Worm (Caenorhabditis elegans): ENCODE results near the gene D1014.2.

D1014.2 gene

ce11 chrV:8183384-8183783, 39.7 kb downstream of the D1014.2 start, which contains the start of gene srp-8:
Gene srp-8 (plus strand): TSS chrV:8183684.
- no peak for TF ChIP-seq sox-4 (tag; optimal IDR thresholded peaks at IDR 0.05)
- no peak for TF ChIP-seq ceh-90 (tag; optimal IDR thresholded peaks at IDR 0.05)
- TF ChIP-seq unc-98 (GFP tag; IDR thresholded peaks at IDR 0.05) = no peak
- TF ChIP-seq lin-15B (tag; optimal IDR thresholded peaks at IDR 0.05) = no peak
- TF ChIP-seq unc-62 (GFP tag; optimal IDR thresholded peaks at IDR 0.05) = no peak
- TF ChIP-seq rnt-1 (tag; optimal IDR thresholded peaks at IDR 0.05) = no peak
- TF ChIP-seq nhr-84 (tag; optimal IDR thresholded peaks at IDR 0.05) = no peak
- TF ChIP-seq F16B12.6 (tag; optimal IDR thresholded peaks at IDR 0.05) = no peak

- TF ChIP-seq efl-1 (optimal IDR thresholded peaks at IDR 0.05) (no peak), efl-1 (GFP tag; optimal IDR thresholded peaks at IDR 0.05 in 1 of 2) (no peak), unc-30 (tag; optimal IDR thresholded peaks at IDR 0.05) (no peak), zip-4 (GFP tag; optimal IDR thresholded peaks at IDR 0.05) (no peak), pax-3 (tag; optimal IDR thresholded peaks at IDR 0.05) (no peak), vab-15 (tag; optimal IDR thresholded peaks at IDR 0.05) (no peak), mdl-1 (tag; optimal IDR thresholded peaks at IDR 0.05) (no peak), mep-1 (tag; optimal IDR thresholded peaks at IDR 0.05) (no peak), nhr-85 (tag) (no peak), aly-2 (tag; optimal IDR thresholded peaks at IDR 0.05) (no peak), ceh-88 (GFP tag; IDR thresholded peaks at IDR 0.05) (no peak), Y116A8C.19 (tag; optimal IDR thresholded peaks at IDR 0.05; ENCODE audit: borderline replicate concordance) (no peak), pqm-1 (tag; optimal IDR thresholded peaks at IDR 0.05) (no peak), lsy-2 (tag; optimal IDR thresholded peaks at IDR 0.05) (no peak), egl-27 (tag; optimal IDR thresholded peaks at IDR 0.05) (no peak), snpc-4 (tag; optimal IDR thresholded peaks at IDR 0.05) (no peak), hlh-17 (GFP tag; optimal IDR thresholded peaks at IDR 0.05; ENCODE audit: borderline replicate concordance) (no peak), lin-39 (tag; optimal IDR thresholded peaks at IDR 0.05) (no peak), sup-37 (GFP tag; optimal IDR thresholded peaks at IDR 0.05) (no peak), hpl-2 (GFP tag; optimal IDR thresholded peaks at IDR 0.05) (no peak)
Measured at ce11 chrV:8185737-8186136, 42.0 kb downstream of the D1014.2 start, which contains the start of gene F20D6.2. Gene F20D6.2 (plus strand): TSS chrV:8186037.

- TF ChIP-seq ceh-82 (tag; optimal IDR thresholded peaks at IDR 0.05) (no peak), pqm-1 (tag; optimal IDR thresholded peaks at IDR 0.05) (no peak), snpc-4 (tag; optimal IDR thresholded peaks at IDR 0.05) (no peak), C34B4.2 (tag; optimal IDR thresholded peaks at IDR 0.05) (no peak), nhr-85 (tag) (no peak), ceh-63 (GFP tag; optimal IDR thresholded peaks at IDR 0.05) (no peak), sptf-1 (tag; optimal IDR thresholded peaks at IDR 0.05) (no peak), F16B12.6 (tag; optimal IDR thresholded peaks at IDR 0.05) (no peak), nhr-71 (tag; optimal IDR thresholded peaks at IDR 0.05) (no peak), dpl-1 (GFP tag; optimal IDR thresholded peaks at IDR 0.05) (no peak), pag-3 (tag; optimal IDR thresholded peaks at IDR 0.05; ENCODE audit: borderline replicate concordance, insufficient read depth) (no peak), efl-1 (optimal IDR thresholded peaks at IDR 0.05) (no peak), efl-1 (GFP tag; optimal IDR thresholded peaks at IDR 0.05 in 1 of 2) (no peak), rnt-1 (tag; optimal IDR thresholded peaks at IDR 0.05) (no peak), lir-3 (tag; optimal IDR thresholded peaks at IDR 0.05; ENCODE audit: poor library complexity) (no peak), vab-15 (tag; optimal IDR thresholded peaks at IDR 0.05) (no peak), unc-30 (tag; optimal IDR thresholded peaks at IDR 0.05) (no peak), zip-4 (GFP tag; optimal IDR thresholded peaks at IDR 0.05) (no peak), unc-86 (tag; optimal IDR thresholded peaks at IDR 0.05) (no peak), hlh-17 (GFP tag; optimal IDR thresholded peaks at IDR 0.05; ENCODE audit: borderline replicate concordance) (no peak), efl-3 (GFP tag; optimal IDR thresholded peaks at IDR 0.05) (no peak)
Measured at ce11 chrV:8188421-8188820, 44.7 kb downstream of the D1014.2 start, which contains the start of gene F20D6.15. Gene F20D6.15 (minus strand): TSS chrV:8188467.
